Worm (Caenorhabditis elegans): ENCODE data around the gene arrd-11.

The arrd-11 gene

ce11 chrII:13789714-13790113 lies 26.5 kb downstream of the arrd-11 start (continued):
- TF ChIP-seq lin-13 (GFP tag; optimal IDR thresholded peaks at IDR 0.05): no peak
- peak; percentile 49 for TF ChIP-seq pag-3 (tag; optimal IDR thresholded peaks at IDR 0.05; ENCODE audit: borderline replicate concordance, insufficient read depth)
- TF ChIP-seq C34B4.2 (tag; optimal IDR thresholded peaks at IDR 0.05): no peak
- no peak for TF ChIP-seq hlh-17 (GFP tag; optimal IDR thresholded peaks at IDR 0.05; ENCODE audit: borderline replicate concordance)
- no peak for TF ChIP-seq elt-3 (tag; optimal IDR thresholded peaks at IDR 0.05)
- TF ChIP-seq nhr-20 (tag; optimal IDR thresholded peaks at IDR 0.05): no peak
- TF ChIP-seq nhr-90 (tag; optimal IDR thresholded peaks at IDR 0.05; ENCODE audit: poor library complexity): no peak
- no peak for TF ChIP-seq lin-39 (tag; optimal IDR thresholded peaks at IDR 0.05)
- no peak for TF ChIP-seq fos-1 (tag; optimal IDR thresholded peaks at IDR 0.05)
- TF ChIP-seq nhr-28 (tag; optimal IDR thresholded peaks at IDR 0.05): no peak
- no peak for TF ChIP-seq fkh-4 (tag; optimal IDR thresholded peaks at IDR 0.05; ENCODE audit: borderline replicate concordance)
- TF ChIP-seq sup-37 (GFP tag; optimal IDR thresholded peaks at IDR 0.05): no peak
- no peak for TF ChIP-seq fkh-10 (GFP tag; optimal IDR thresholded peaks at IDR 0.05)
- TF ChIP-seq pqm-1 (tag; optimal IDR thresholded peaks at IDR 0.05): no peak
- TF ChIP-seq nhr-71 (tag; optimal IDR thresholded peaks at IDR 0.05): peak; percentile 37
- TF ChIP-seq snpc-4 (tag; optimal IDR thresholded peaks at IDR 0.05): no peak
- no peak for TF ChIP-seq vab-15 (tag; optimal IDR thresholded peaks at IDR 0.05)
- TF ChIP-seq ceh-88 (GFP tag; IDR thresholded peaks at IDR 0.05): no peak
- no peak for TF ChIP-seq unc-98 (GFP tag; IDR thresholded peaks at IDR 0.05)
- TF ChIP-seq elt-2 (tag; optimal IDR thresholded peaks at IDR 0.05): no peak
- TF ChIP-seq zip-4 (GFP tag; optimal IDR thresholded peaks at IDR 0.05): no peak
- TF ChIP-seq ceh-82 (tag; optimal IDR thresholded peaks at IDR 0.05): no peak
- peak; percentile 5 for TF ChIP-seq snu-23 (GFP tag; optimal IDR thresholded peaks at IDR 0.05)
- TF ChIP-seq aly-2 (tag; optimal IDR thresholded peaks at IDR 0.05): no peak
- TF ChIP-seq dsc-1 (tag; optimal IDR thresholded peaks at IDR 0.05): peak; percentile 68
- TF ChIP-seq swsn-7 (tag; optimal IDR thresholded peaks at IDR 0.05): no peak
- TF ChIP-seq hpl-2 (GFP tag; optimal IDR thresholded peaks at IDR 0.05): no peak
- TF ChIP-seq mep-1 (tag; optimal IDR thresholded peaks at IDR 0.05): no peak
- TF ChIP-seq efl-1 (optimal IDR thresholded peaks at IDR 0.05): no peak
- peak in 1 of 2 experiments; percentile 2 for TF ChIP-seq efl-1 (GFP tag; optimal IDR thresholded peaks at IDR 0.05 in 1 of 2)
- TF ChIP-seq lin-14 (GFP tag; optimal IDR thresholded peaks at IDR 0.05): peak; percentile 61
- TF ChIP-seq unc-30 (tag; optimal IDR thresholded peaks at IDR 0.05): no peak
- TF ChIP-seq ets-5 (GFP tag; IDR thresholded peaks at IDR 0.05): no peak
- TF ChIP-seq blmp-1 (tag; optimal IDR thresholded peaks at IDR 0.05): no peak
- no peak for TF ChIP-seq egl-27 (tag; optimal IDR thresholded peaks at IDR 0.05)
- TF ChIP-seq mab-9 (GFP tag; IDR thresholded peaks at IDR 0.05): no peak
- TF ChIP-seq pax-3 (tag; optimal IDR thresholded peaks at IDR 0.05): no peak
- TF ChIP-seq C16A3.4 (tag; optimal IDR thresholded peaks at IDR 0.05): no peak

- peak; percentile 11 for TF ChIP-seq ceh-8 (GFP tag; optimal IDR thresholded peaks at IDR 0.05)
These were observed 27.5 kb downstream of the arrd-11 start for ce11 chrII:13790701-13791100.

ce11 chrII:13791570-13792279 lies 28.5 kb downstream of the arrd-11 start, which contains the start of gene ZK131.11:
Gene ZK131.11, plus strand, starts transcription at chrII:13792229.
- TF ChIP-seq sptf-1 (tag; optimal IDR thresholded peaks at IDR 0.05) (no peak), skn-1 (tag; optimal IDR thresholded peaks at IDR 0.05) (no peak)

Measured in whole organism, L1 larva.